Fruit fly (Drosophila melanogaster) whole organism, embryonic: ENCODE data around the gene Gga.

ENCODE experiments used
- Ada2b ChIP-seq: fragments of 200-800 bp; sonication (Bioruptor generic); IDR thresholded peaks from 2 replicates; pipeline ENCODE4 v1.3.6; 2022; ENCODE audit warnings: missing biosample characterization, missing genetic modification characterization
- Atf6 ChIP-seq: fragments of 200-800 bp; sonication (Bioruptor generic); IDR thresholded peaks from 2 replicates; pipeline ENCODE4 v1.3.6; 2022; ENCODE audit warnings: missing biosample characterization, missing genetic modification characterization
- BtbVII ChIP-seq: fragments of 200-800 bp; sonication (Bioruptor generic); optimal IDR thresholded peaks from 3 replicates; lab custom pipeline; 2017; ENCODE audit warnings: missing biosample characterization, mild to moderate bottlenecking, missing genetic modification characterization
- CG10959 ChIP-seq: fragments of 200-800 bp; sonication (Bioruptor generic); IDR thresholded peaks from 2 replicates; pipeline ENCODE4 v1.3.6; 2022; ENCODE audit warnings: missing biosample characterization, missing genetic modification characterization
- CG12104 ChIP-seq: fragments of 200-800 bp; sonication (Bioruptor generic); optimal IDR thresholded peaks from 3 replicates; lab custom pipeline; 2016; ENCODE audit warnings: missing biosample characterization, missing genetic modification characterization
- CG12299 ChIP-seq: fragments of 200-800 bp; sonication (Bioruptor generic); optimal IDR thresholded peaks from 2 replicates; lab custom pipeline; 2018; ENCODE audit warnings: missing biosample characterization, mild to moderate bottlenecking, missing genetic modification characterization
- CG12659 ChIP-seq: fragments of 200-800 bp; sonication (Bioruptor generic); optimal IDR thresholded peaks from 3 replicates; lab custom pipeline; 2017; ENCODE audit warnings: mild to moderate bottlenecking, missing biosample characterization, missing genetic modification reagents, missing genetic modification characterization
- CG12942 ChIP-seq: fragments of 200-800 bp; sonication (Bioruptor generic); optimal IDR thresholded peaks from 3 replicates; lab custom pipeline; 2016; ENCODE audit warnings: missing biosample characterization, missing genetic modification characterization
- CG13123 ChIP-seq: fragments of 200-800 bp; sonication (Bioruptor generic); optimal IDR thresholded peaks from 2 replicates; lab custom pipeline; 2016; ENCODE audit warnings: missing biosample characterization, missing genetic modification characterization
- CG15601 ChIP-seq: fragments of 200-800 bp; sonication (Bioruptor generic); optimal IDR thresholded peaks from 3 replicates; lab custom pipeline; 2019; ENCODE audit warnings: missing biosample characterization, mild to moderate bottlenecking, missing genetic modification characterization, moderate library complexity
- CG17802 ChIP-seq: fragments of 200-800 bp; sonication (Bioruptor generic); optimal IDR thresholded peaks from 2 replicates; lab custom pipeline; 2018; ENCODE audit warnings: missing biosample characterization, mild to moderate bottlenecking, missing genetic modification characterization, moderate library complexity
- CG17829 ChIP-seq: fragments of 200-800 bp; optimal IDR thresholded peaks from 2 replicates; lab custom pipeline; 2019; ENCODE audit warnings: missing biosample characterization, mild to moderate bottlenecking, missing genetic modification characterization, moderate library complexity
- CG18262 ChIP-seq: fragments of 200-800 bp; optimal IDR thresholded peaks from 3 replicates; lab custom pipeline; 2019; ENCODE audit warnings: missing biosample characterization, mild to moderate bottlenecking, missing genetic modification characterization, moderate library complexity
- CG2129 ChIP-seq: fragments of 200-800 bp; sonication (Bioruptor generic); IDR thresholded peaks from 2 replicates; pipeline ENCODE4 v1.3.6; 2022; ENCODE audit warnings: missing biosample characterization, missing genetic modification characterization; ENCODE audit not compliant: partially characterized antibody
- CG31388 ChIP-seq: fragments of 200-800 bp; sonication (Bioruptor generic); optimal IDR thresholded peaks from 2 replicates; lab custom pipeline; 2016; ENCODE audit warnings: missing biosample characterization, missing genetic modification characterization
- CG34422 ChIP-seq: fragments of 200-800 bp; sonication (Bioruptor generic); IDR thresholded peaks from 3 replicates; pipeline ENCODE4 v1.3.6; 2022; ENCODE audit warnings: missing biosample characterization, missing genetic modification characterization
- CG4282 ChIP-seq: fragments of 200-800 bp; sonication (Bioruptor generic); optimal IDR thresholded peaks from 2 replicates; lab custom pipeline; 2016; ENCODE audit warnings: missing biosample characterization, missing genetic modification characterization
- CG4328 ChIP-seq: fragments of 200-800 bp; sonication (Bioruptor generic); optimal IDR thresholded peaks from 3 replicates; lab custom pipeline; 2017; ENCODE audit warnings: missing biosample characterization, missing genetic modification reagents, missing genetic modification characterization
- CG4617 ChIP-seq: fragments of 200-800 bp; sonication (Bioruptor generic); optimal IDR thresholded peaks from 3 replicates; lab custom pipeline; 2016; ENCODE audit warnings: missing biosample characterization, missing genetic modification characterization, borderline replicate concordance
- CG6654 ChIP-seq: fragments of 200-800 bp; sonication (Bioruptor generic); optimal IDR thresholded peaks from 2 replicates; lab custom pipeline; 2017; ENCODE audit warnings: missing biosample characterization, mild to moderate bottlenecking, missing genetic modification characterization
- CG8359 ChIP-seq: fragments of 200-800 bp; sonication (Bioruptor generic); optimal IDR thresholded peaks from 2 replicates; lab custom pipeline; 2017; ENCODE audit warnings: missing biosample characterization, mild to moderate bottlenecking, missing genetic modification characterization, borderline replicate concordance
- CG8765 ChIP-seq: fragments of 200-800 bp; sonication (Bioruptor generic); IDR thresholded peaks from 2 replicates; pipeline ENCODE4 v1.3.6; 2022; ENCODE audit warnings: missing biosample characterization, missing genetic modification characterization
- CG9437 ChIP-seq: fragments of 200-800 bp; sonication (Bioruptor generic); optimal IDR thresholded peaks from 2 replicates; lab custom pipeline; 2018; ENCODE audit warnings: missing biosample characterization, mild to moderate bottlenecking, missing genetic modification characterization
- Camta ChIP-seq: fragments of 200-800 bp; sonication (Bioruptor generic); optimal IDR thresholded peaks from 2 replicates; lab custom pipeline; 2016; ENCODE audit warnings: missing biosample characterization, missing genetic modification characterization
- Dll ChIP-seq: fragments of 200-800 bp; sonication (Bioruptor generic); IDR thresholded peaks from 4 replicates; pipeline ENCODE4 v1.3.6; 2022; ENCODE audit warnings: missing biosample characterization, missing genetic modification characterization; ENCODE audit not compliant: partially characterized antibody
- E2f2 ChIP-seq: fragments of 200-800 bp; sonication (Bioruptor generic); IDR thresholded peaks from 2 replicates; pipeline ENCODE4 v1.3.6; 2022; ENCODE audit warnings: missing biosample characterization, missing genetic modification characterization
- Hr39 ChIP-seq: fragments of >200 bp; optimal IDR thresholded peaks from 2 replicates; lab custom pipeline; 2017
- Lpt ChIP-seq: fragments of >200 bp; optimal IDR thresholded peaks from 2 replicates; lab custom pipeline; 2018; ENCODE audit warnings: missing biosample characterization, missing genetic modification characterization
- Mad ChIP-seq: fragments of 200-800 bp; sonication (Bioruptor generic); optimal IDR thresholded peaks from 2 replicates; lab custom pipeline; 2016; ENCODE audit warnings: missing biosample characterization, missing genetic modification characterization
- NC2β ChIP-seq: fragments of 200-800 bp; sonication (Bioruptor generic); optimal IDR thresholded peaks from 2 replicates; lab custom pipeline; 2016; ENCODE audit warnings: missing biosample characterization, missing genetic modification characterization
- Tbp ChIP-seq: fragments of >200 bp; optimal IDR thresholded peaks from 2 replicates; lab custom pipeline; 2018; ENCODE audit warnings: missing biosample characterization, missing genetic modification characterization
- aop ChIP-seq: fragments of 200-800 bp; sonication (Bioruptor generic); IDR thresholded peaks from 2 replicates; pipeline ENCODE4 v1.3.6; 2022; ENCODE audit warnings: missing biosample characterization, missing genetic modification characterization
- ap ChIP-seq: fragments of 200-800 bp; sonication (Bioruptor generic); IDR thresholded peaks from 2 replicates; pipeline ENCODE4 v1.3.6; 2022; ENCODE audit warnings: missing biosample characterization, missing genetic modification characterization
- ato ChIP-seq: fragments of 200-800 bp; sonication (Bioruptor generic); IDR thresholded peaks from 2 replicates; pipeline ENCODE4 v1.3.6; 2022; ENCODE audit warnings: missing biosample characterization, missing genetic modification characterization; ENCODE audit not compliant: partially characterized antibody
- fu2 ChIP-seq: fragments of 200-800 bp; sonication (Bioruptor generic); optimal IDR thresholded peaks from 2 replicates; lab custom pipeline; 2016; ENCODE audit warnings: missing biosample characterization, missing genetic modification characterization
- gfzf ChIP-seq: fragments of 200-800 bp; sonication (Bioruptor generic); optimal IDR thresholded peaks from 2 replicates; lab custom pipeline; 2016; ENCODE audit warnings: missing biosample characterization, mild to moderate bottlenecking, missing genetic modification characterization, moderate library complexity
- grn ChIP-seq: fragments of 200-800 bp; sonication (Bioruptor generic); optimal IDR thresholded peaks from 3 replicates; lab custom pipeline; 2017; ENCODE audit warnings: missing biosample characterization, missing genetic modification characterization
- her ChIP-seq: fragments of 200-800 bp; sonication (Bioruptor generic); optimal IDR thresholded peaks from 2 replicates; lab custom pipeline; 2016; ENCODE audit warnings: missing biosample characterization, missing genetic modification characterization
- ken ChIP-seq: fragments of 200-800 bp; sonication (Bioruptor generic); IDR thresholded peaks from 3 replicates; pipeline ENCODE4 v1.3.6; 2022; ENCODE audit warnings: missing biosample characterization, missing genetic modification characterization
- klu ChIP-seq: fragments of 200-800 bp; sonication (Bioruptor generic); IDR thresholded peaks from 2 replicates; pipeline ENCODE4 v1.3.6; 2022; ENCODE audit warnings: missing biosample characterization, missing genetic modification characterization
- pan ChIP-seq, 4 experiments: fragments of >200 bp in 3 of 4; fragments of 200-800 bp in 1 of 4; sonication (Bioruptor generic) in 1 of 4; optimal IDR thresholded peaks in 3 of 4; IDR thresholded peaks in 1 of 4; 2 replicates each; pipeline versions ENCODE4 v1.3.6 to Lab custom; 2017 to 2022; ENCODE audit warnings: missing biosample characterization in 2 of 4, missing genetic modification characterization in 2 of 4, mixed read lengths in 1 of 4
- pfk ChIP-seq: fragments of 200-800 bp; sonication (Bioruptor generic); optimal IDR thresholded peaks from 2 replicates; lab custom pipeline; 2018; ENCODE audit warnings: missing biosample characterization, mild to moderate bottlenecking, missing genetic modification characterization, moderate library complexity
- pum ChIP-seq: fragments of 200-800 bp; sonication (Bioruptor generic); optimal IDR thresholded peaks from 2 replicates; lab custom pipeline; 2016; ENCODE audit warnings: missing biosample characterization, missing genetic modification characterization
- slbo ChIP-seq: fragments of 200-800 bp; sonication (Bioruptor generic); IDR thresholded peaks from 2 replicates; pipeline ENCODE4 v1.3.6; 2022; ENCODE audit warnings: missing biosample characterization, missing genetic modification characterization
- so ChIP-seq: fragments of 200-800 bp; sonication (Bioruptor generic); IDR thresholded peaks from 3 replicates; pipeline ENCODE4 v1.3.6; 2022; ENCODE audit warnings: missing biosample characterization, missing genetic modification characterization
- stc ChIP-seq: fragments of 200-800 bp; sonication (Bioruptor generic); IDR thresholded peaks from 2 replicates; pipeline ENCODE4 v1.3.6; 2022; ENCODE audit warnings: missing biosample characterization, missing genetic modification characterization
- tin ChIP-seq: fragments of 200-800 bp; sonication (Bioruptor generic); optimal IDR thresholded peaks from 3 replicates; lab custom pipeline; 2016; ENCODE audit warnings: missing biosample characterization, missing genetic modification characterization
- tx ChIP-seq: fragments of 200-800 bp; sonication (Bioruptor generic); optimal IDR thresholded peaks from 2 replicates; lab custom pipeline; 2016; ENCODE audit warnings: missing biosample characterization, missing genetic modification characterization
- zen ChIP-seq: fragments of 200-800 bp; sonication (Bioruptor generic); optimal IDR thresholded peaks from 3 replicates; lab custom pipeline; 2018; ENCODE audit warnings: missing biosample characterization, mild to moderate bottlenecking, missing genetic modification characterization, moderate library complexity

The Gga gene

DNA sequence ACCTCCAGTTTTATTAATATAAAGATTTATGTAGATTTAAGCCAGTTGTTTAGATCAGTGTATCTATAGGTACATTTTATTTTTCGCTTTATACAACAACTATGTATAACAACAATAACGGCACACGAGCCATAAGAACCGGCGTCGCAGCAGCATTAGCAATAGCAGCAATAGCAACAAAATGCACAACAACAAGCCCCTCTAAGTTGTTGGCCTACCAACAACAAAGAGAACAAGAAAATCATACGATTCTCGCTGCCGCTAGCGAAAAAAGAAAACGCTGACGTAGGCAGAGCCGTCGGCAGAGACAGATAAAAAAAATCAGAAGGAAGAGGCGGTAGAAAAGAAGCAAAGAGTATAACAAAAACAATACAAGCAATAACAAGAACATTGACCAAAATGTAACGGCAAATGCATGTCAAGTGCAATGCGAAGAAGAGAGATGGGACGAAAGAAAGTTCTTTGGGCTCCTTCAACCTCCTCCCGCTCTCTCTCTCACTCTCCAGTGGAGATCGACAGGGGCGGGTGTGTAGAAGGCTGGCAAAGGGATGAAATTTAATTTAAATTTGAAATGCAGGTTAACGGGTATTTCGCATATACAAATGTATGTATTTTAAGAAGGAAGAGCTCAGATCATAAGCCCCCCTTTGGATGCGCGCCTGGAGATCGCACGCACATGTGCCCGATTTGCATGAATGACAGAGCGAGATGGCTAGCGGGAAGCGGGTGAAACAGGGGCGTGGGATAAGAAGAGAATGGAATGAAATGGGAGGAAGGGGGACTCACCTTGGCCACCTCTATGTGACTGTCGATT lies 21.9 kb upstream of the Gga start (continued):
- peak; percentile 98 for TF ChIP-seq stc (GFP tag; lab: Robert Waterston, UW)
- TF ChIP-seq CG12299 (tag; lab: Kevin White, UChicago), result peak; percentile 92
- peak; percentile 98 for TF ChIP-seq Camta (GFP tag; lab: Kevin White, UChicago)
- TF ChIP-seq CG34422 (GFP tag; lab: Robert Waterston, UW), result peak; percentile 99
- TF ChIP-seq gfzf, result peak; percentile 33
- TF ChIP-seq tx, result peak; percentile 98
- peak; percentile 96 for TF ChIP-seq zen (tag; lab: Kevin White, UChicago)
- TF ChIP-seq CG17829 (tag; lab: Kevin White, UChicago), result peak; percentile 98
- peak; percentile 98 for TF ChIP-seq ap (GFP tag; lab: Robert Waterston, UW)
- peak; percentile 98 for TF ChIP-seq Mad (GFP tag; lab: Kevin White, UChicago)
- peak; percentile 95 for TF ChIP-seq CG4282 (GFP tag; lab: Kevin White, UChicago)
- TF ChIP-seq Tbp (GFP tag; lab: Kevin White, UChicago), result no peak
- TF ChIP-seq ken (GFP tag; lab: Robert Waterston, UW), result peak; percentile 99
- TF ChIP-seq Hr39 (lab: Kevin White, UChicago), result no peak
- TF ChIP-seq Lpt, result no peak
- TF ChIP-seq CG12104, result peak; percentile 94
- TF ChIP-seq BtbVII (GFP tag; lab: Kevin White, UChicago), result peak; percentile 95
- TF ChIP-seq NC2β (GFP tag; lab: Kevin White, UChicago), result peak; percentile 98
- peak; percentile 91 for TF ChIP-seq CG6654 (GFP tag; lab: Kevin White, UChicago)
- no peak for TF ChIP-seq ato (GFP tag; lab: Robert Waterston, UW)
- peak; percentile 81 for TF ChIP-seq grn (GFP tag; lab: Kevin White, UChicago)
- peak; percentile 100 for TF ChIP-seq slbo (GFP tag; lab: Robert Waterston, UW)
- peak; percentile 98 for TF ChIP-seq CG12659 (GFP tag; lab: Kevin White, UChicago)
- peak; percentile 99 for TF ChIP-seq CG18262 (tag; lab: Kevin White, UChicago)
- peak; percentile 90 for TF ChIP-seq CG9437 (GFP tag; lab: Kevin White, UChicago)
- peak; percentile 91 for TF ChIP-seq CG8359 (GFP tag; lab: Kevin White, UChicago)
- TF ChIP-seq Ada2b, result peak; percentile 97
- no peak for TF ChIP-seq CG2129 (GFP tag; lab: Robert Waterston, UW)
- TF ChIP-seq Dll (GFP tag; lab: Robert Waterston, UW), result no peak
- peak; percentile 75 for TF ChIP-seq CG4328 (GFP tag; lab: Kevin White, UChicago)
- peak; percentile 97 for TF ChIP-seq fu2
- TF ChIP-seq tin (GFP tag; lab: Kevin White, UChicago), result peak; percentile 99
- TF ChIP-seq CG13123 (GFP tag; lab: Kevin White, UChicago), result peak; percentile 98
- TF ChIP-seq CG15601, result peak; percentile 98
- peak; percentile 98 for TF ChIP-seq CG4617 (GFP tag; lab: Kevin White, UChicago)
- peak; percentile 98 for TF ChIP-seq so
- peak; percentile 99 for TF ChIP-seq pum
- peak; percentile 94 for TF ChIP-seq CG31388
- TF ChIP-seq her, result peak; percentile 96
- peak; percentile 92 for TF ChIP-seq CG17802 (tag; lab: Kevin White, UChicago)
- TF ChIP-seq aop (GFP tag; lab: Robert Waterston, UW), result peak; percentile 98
- peak; percentile 98 for TF ChIP-seq CG10959 (GFP tag; lab: Robert Waterston, UW)
- TF ChIP-seq klu (GFP tag; lab: Robert Waterston, UW), result peak; percentile 96
- TF ChIP-seq E2f2 (GFP tag; lab: Robert Waterston, UW), result peak; percentile 83
- no peak for TF ChIP-seq pfk (GFP tag; lab: Kevin White, UChicago)
- TF ChIP-seq Atf6 (GFP tag; lab: Robert Waterston, UW), result peak; percentile 97
- TF ChIP-seq CG12942 (GFP tag; lab: Kevin White, UChicago), result peak; percentile 98
- peak; percentile 99 for TF ChIP-seq CG8765 (GFP tag; lab: Robert Waterston, UW)
- no peak for TF ChIP-seq pan (optimal IDR thresholded peaks at IDR 0.05; lab: Kevin White, UChicago)
- TF ChIP-seq pan (GFP tag; optimal IDR thresholded peaks at IDR 0.05 in 1 of 2, IDR thresholded peaks at IDR 0.05 in 1 of 2), result peak in 1 of 2 experiments; percentile 98
